Worm (Caenorhabditis elegans): Measurements from ENCODE around the gene col-80.

DNA sequence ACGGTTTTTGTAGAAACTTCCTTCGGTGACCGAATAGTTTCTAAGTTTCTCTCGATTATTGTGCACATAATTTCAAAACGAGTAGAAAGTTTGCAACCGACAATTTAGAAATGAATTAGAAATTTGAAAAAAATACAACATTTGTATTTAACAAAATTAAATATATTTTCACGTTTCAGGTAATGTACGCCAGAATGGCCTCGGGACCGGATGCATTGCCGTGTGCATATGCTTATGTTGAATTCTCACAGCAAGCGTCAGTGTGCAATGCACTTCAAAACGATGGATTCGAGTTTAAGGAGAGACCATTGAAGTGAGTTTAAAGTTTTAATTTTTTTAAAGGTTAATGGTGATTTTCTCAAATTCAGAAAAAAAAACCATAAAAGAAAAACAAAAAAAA lies 46.1 kb upstream of the col-80 start, which contains the start of gene marc-2:
- TF ChIP-seq tbp1 (GFP tag; optimal IDR thresholded peaks at IDR 0.05) (no peak), Y56A3A.18 (GFP tag; IDR thresholded peaks at IDR 0.05) (no peak), B0261.1 (tag; optimal IDR thresholded peaks at IDR 0.05) (no peak), rcor-1 (GFP tag; IDR thresholded peaks at IDR 0.05) (no peak), Y53G8AR.9 (GFP tag; conservative IDR thresholded peaks at IDR 0.05) (no peak), C06A6.2 (GFP tag; conservative IDR thresholded peaks at IDR 0.05) (no peak), bed-2 (GFP tag; IDR thresholded peaks at IDR 0.05) (no peak)

All from whole organism, young adult.